Fruit fly (Drosophila melanogaster) whole organism, adult: ENCODE measurements around the gene Tgi.

Experiments used
- CG11617 ChIP-seq: fragments of 200-800 bp; sonication (Bioruptor generic); optimal IDR thresholded peaks from 2 replicates; lab custom pipeline; 2017; ENCODE audit warnings: mild to moderate bottlenecking, missing biosample characterization, missing genetic modification reagents, missing genetic modification characterization
- CG5204 ChIP-seq: fragments of 200-800 bp; sonication (Bioruptor generic); optimal IDR thresholded peaks from 2 replicates; lab custom pipeline; 2016; ENCODE audit warnings: missing biosample characterization, missing genetic modification characterization
- CG7101 ChIP-seq: fragments of 200-800 bp; sonication (Bioruptor generic); optimal IDR thresholded peaks from 2 replicates; lab custom pipeline; 2018; ENCODE audit warnings: missing biosample characterization, mild to moderate bottlenecking, missing genetic modification characterization, moderate library complexity

dm6 chr3L:13476070-13476469 lies 10.5 kb upstream of the Tgi start:
- TF ChIP-seq CG5204 (no peak), CG11617 (GFP tag; lab: Kevin White, UChicago) (no peak), CG7101 (no peak)
